Worm (Caenorhabditis elegans) whole organism, L4 larva: Measurements from ENCODE around the gene fbl-1.

Experiments
- ama-1 ChIP-seq: fragments of 150-350 bp; optimal IDR thresholded peaks from 2 replicates; lab custom pipeline; 2014; ENCODE audit warnings: inconsistent platforms, mixed read lengths
- lsy-2 ChIP-seq, 2 experiments: fragments of 150-350 bp in 1 of 2; sonication (generic microtip) in 1 of 2; optimal IDR thresholded peaks; 2 replicates each; lab custom pipeline; 2014 to 2017; ENCODE audit warnings: missing biosample characterization in 2 of 2, missing genetic modification characterization in 2 of 2

DNA sequence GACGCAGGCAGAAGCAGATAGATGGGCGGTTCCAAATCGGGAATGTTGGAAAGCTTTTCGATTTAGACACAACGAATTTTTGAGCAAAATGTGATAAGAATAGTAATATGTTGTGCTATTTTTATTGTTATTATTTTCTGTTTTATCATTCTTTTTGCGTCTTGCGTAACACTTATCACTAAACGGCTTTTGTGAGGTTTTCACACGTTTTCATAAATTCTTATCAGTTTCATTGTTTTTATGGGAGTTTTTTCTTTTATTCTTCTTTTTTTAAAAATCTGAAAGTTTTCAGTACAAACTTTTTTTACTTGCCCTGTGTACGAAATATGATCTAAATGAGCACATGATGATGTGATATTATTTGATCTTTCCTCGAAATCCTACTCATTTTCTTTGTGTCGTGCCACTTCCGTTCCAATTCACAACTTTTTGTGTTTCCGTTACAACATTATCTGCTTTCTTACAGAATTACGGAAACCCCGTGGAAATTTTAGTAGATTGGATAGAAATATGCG, at the start of gene fbl-1:
- TF ChIP-seq ama-1 (no peak), lsy-2 (tag; optimal IDR thresholded peaks at IDR 0.05; lab: Kevin White, UChicago) (no peak)
